Worm (Caenorhabditis elegans) whole organism, young adult: ENCODE results near the gene nstp-2.

ENCODE experiments used
- B0261.1 ChIP-seq: sonication (generic microtip); optimal IDR thresholded peaks from 2 replicates; lab custom pipeline; 2016; ENCODE audit warnings: mild to moderate bottlenecking, missing genetic modification characterization, moderate library complexity, missing compliant biosample characterization
- C06A6.2 ChIP-seq: fragments of 200-800 bp; sonication (Bioruptor generic); conservative IDR thresholded peaks from 2 replicates; pipeline ENCODE4 v1.3.6; 2022; ENCODE audit warnings: missing genetic modification characterization, missing compliant biosample characterization
- F22D6.2 ChIP-seq: sonication (generic microtip); optimal IDR thresholded peaks from 2 replicates; lab custom pipeline; 2016; ENCODE audit warnings: mild to moderate bottlenecking, missing genetic modification characterization, missing compliant biosample characterization
- F49E8.2 ChIP-seq: sonication (generic microtip); optimal IDR thresholded peaks from 3 replicates; lab custom pipeline; 2017; ENCODE audit warnings: missing genetic modification characterization, mild to moderate bottlenecking, missing compliant biosample characterization, antibody characterized with exemption, moderate library complexity; ENCODE audit not compliant: insufficient read depth
- F57C9.4 ChIP-seq: sonication (generic microtip); optimal IDR thresholded peaks from 2 replicates; lab custom pipeline; 2017; ENCODE audit warnings: mild to moderate bottlenecking, missing genetic modification characterization, missing compliant biosample characterization
- K12H6.12 ChIP-seq: fragments of 200-800 bp; sonication (Bioruptor generic); optimal IDR thresholded peaks from 2 replicates; lab custom pipeline; 2018; ENCODE audit warnings: mild to moderate bottlenecking, missing genetic modification characterization, missing compliant biosample characterization
- T26A5.8 ChIP-seq: sonication (generic microtip); optimal IDR thresholded peaks from 2 replicates; lab custom pipeline; 2016; ENCODE audit warnings: missing genetic modification characterization, missing compliant biosample characterization
- Y53F4B.3 ChIP-seq: fragments of 200-800 bp; sonication (Bioruptor generic); IDR thresholded peaks from 2 replicates; pipeline ENCODE4 v1.3.6; 2022; ENCODE audit warnings: missing genetic modification reagents, missing genetic modification characterization, missing compliant biosample characterization
- Y56A3A.18 ChIP-seq: fragments of 200-800 bp; sonication (Bioruptor generic); IDR thresholded peaks from 2 replicates; pipeline ENCODE4 v1.3.6; 2022; ENCODE audit warnings: missing genetic modification reagents, missing genetic modification characterization, missing compliant biosample characterization
- Y67H2A.10 ChIP-seq: fragments of 200-800 bp; sonication (Bioruptor generic); conservative IDR thresholded peaks from 2 replicates; pipeline ENCODE4 v1.3.6; 2022; ENCODE audit warnings: missing genetic modification reagents, missing genetic modification characterization, missing compliant biosample characterization
- ZK185.1 ChIP-seq: sonication (generic microtip); optimal IDR thresholded peaks from 2 replicates; lab custom pipeline; 2016; ENCODE audit warnings: mild to moderate bottlenecking, missing genetic modification characterization, missing compliant biosample characterization; ENCODE audit not compliant: poor library complexity, severe bottlenecking
- aptf-3 ChIP-seq: fragments of 200-800 bp; sonication (Bioruptor generic); IDR thresholded peaks from 2 replicates; pipeline ENCODE4 v1.3.6; 2022; ENCODE audit warnings: missing genetic modification characterization, missing compliant biosample characterization
- athp-1 ChIP-seq: sonication (generic microtip); optimal IDR thresholded peaks from 2 replicates; lab custom pipeline; 2017; ENCODE audit warnings: mild to moderate bottlenecking, missing genetic modification characterization, missing compliant biosample characterization
- attf-3 ChIP-seq: fragments of 200-800 bp; sonication (Bioruptor generic); conservative IDR thresholded peaks from 2 replicates; pipeline ENCODE4 v1.3.6; 2022; ENCODE audit warnings: missing genetic modification reagents, missing genetic modification characterization, missing compliant biosample characterization
- ceh-27 ChIP-seq: fragments of 200-800 bp; sonication (Bioruptor generic); optimal IDR thresholded peaks from 2 replicates; lab custom pipeline; 2018; ENCODE audit warnings: mild to moderate bottlenecking, missing genetic modification characterization, moderate library complexity, missing compliant biosample characterization
- ceh-58 ChIP-seq: fragments of 200-800 bp; sonication (Bioruptor generic); IDR thresholded peaks from 2 replicates; pipeline ENCODE4 v1.3.6; 2022; ENCODE audit warnings: missing genetic modification characterization, missing compliant biosample characterization
- ceh-79 ChIP-seq: sonication (generic microtip); optimal IDR thresholded peaks from 2 replicates; lab custom pipeline; 2017; ENCODE audit warnings: mild to moderate bottlenecking, missing genetic modification characterization, missing compliant biosample characterization
- ceh-91 ChIP-seq: fragments of 200-800 bp; sonication (Bioruptor generic); IDR thresholded peaks from 2 replicates; pipeline ENCODE4 v1.3.6; 2022; ENCODE audit warnings: missing genetic modification reagents, missing genetic modification characterization, missing compliant biosample characterization
- chd-7 ChIP-seq: sonication (generic microtip); optimal IDR thresholded peaks from 2 replicates; lab custom pipeline; 2016; ENCODE audit warnings: mild to moderate bottlenecking, missing genetic modification characterization, moderate library complexity, missing compliant biosample characterization
- egrh-3 ChIP-seq: fragments of 200-800 bp; sonication (Bioruptor generic); IDR thresholded peaks from 2 replicates; pipeline ENCODE4 v1.3.6; 2022; ENCODE audit warnings: missing genetic modification reagents, missing genetic modification characterization, missing compliant biosample characterization
- fkh-3 ChIP-seq: sonication (generic microtip); optimal IDR thresholded peaks from 2 replicates; lab custom pipeline; 2016; ENCODE audit warnings: mild to moderate bottlenecking, missing genetic modification characterization, missing compliant biosample characterization
- him-1 ChIP-seq: sonication (generic microtip); optimal IDR thresholded peaks from 2 replicates; lab custom pipeline; 2016; ENCODE audit warnings: missing genotype, missing genetic modification reagents, missing genetic modification characterization, missing compliant biosample characterization
- hlh-12 ChIP-seq: sonication (generic microtip); optimal IDR thresholded peaks from 2 replicates; lab custom pipeline; 2016; ENCODE audit warnings: missing genetic modification characterization, missing compliant biosample characterization
- hrde-1 ChIP-seq: sonication (generic microtip); optimal IDR thresholded peaks from 2 replicates; lab custom pipeline; 2016; ENCODE audit warnings: missing genetic modification characterization, mild to moderate bottlenecking, missing compliant biosample characterization, moderate library complexity, missing genotype, missing genetic modification reagents, borderline replicate concordance
- let-526 ChIP-seq: fragments of 200-800 bp; sonication (Bioruptor generic); IDR thresholded peaks from 2 replicates; pipeline ENCODE4 v1.3.6; 2022; ENCODE audit warnings: missing genetic modification reagents, missing genetic modification characterization, missing compliant biosample characterization
- lin-26 ChIP-seq: fragments of 200-800 bp; sonication (Bioruptor generic); IDR thresholded peaks from 2 replicates; pipeline ENCODE4 v1.3.6; 2022; ENCODE audit warnings: missing genetic modification reagents, missing genetic modification characterization, missing compliant biosample characterization
- lin-35 ChIP-seq, 3 experiments: fragments of 150-350 bp in 2 of 3; sonication (generic microtip) in 1 of 3; optimal IDR thresholded peaks; 2 replicates each; lab custom pipeline; 2014 to 2018; ENCODE audit warnings: missing biosample characterization in 3 of 3, missing genetic modification characterization in 3 of 3, missing genetic modification reagents in 3 of 3
- lin-54 ChIP-seq: fragments of 200-800 bp; sonication (Bioruptor generic); optimal IDR thresholded peaks from 2 replicates; lab custom pipeline; 2018; ENCODE audit warnings: mild to moderate bottlenecking, missing genetic modification characterization, missing compliant biosample characterization
- mel-28 ChIP-seq: sonication (generic microtip); optimal IDR thresholded peaks from 2 replicates; lab custom pipeline; 2016; ENCODE audit warnings: borderline replicate concordance, mild to moderate bottlenecking, missing genetic modification characterization, missing compliant biosample characterization
- mxl-1 ChIP-seq: sonication (generic microtip); optimal IDR thresholded peaks from 2 replicates; lab custom pipeline; 2016; ENCODE audit warnings: missing genetic modification characterization, missing compliant biosample characterization
- nfya-1 ChIP-seq: sonication (generic microtip); optimal IDR thresholded peaks from 2 replicates; lab custom pipeline; 2017; ENCODE audit warnings: antibody characterized with exemption, missing compliant biosample characterization, missing genetic modification characterization, borderline replicate concordance; ENCODE audit not compliant: insufficient read depth
- nfyb-1 ChIP-seq: fragments of 200-800 bp; sonication (Bioruptor generic); IDR thresholded peaks from 2 replicates; pipeline ENCODE4 v1.3.6; 2022; ENCODE audit warnings: missing genetic modification reagents, missing genetic modification characterization, missing compliant biosample characterization
- rpc-1 ChIP-seq, 2 experiments: fragments of 150-350 bp in 1 of 2; sonication (generic microtip) in 1 of 2; optimal IDR thresholded peaks; 2 replicates each; lab custom pipeline; 2014 to 2018; ENCODE audit warnings: missing biosample characterization in 1 of 2, missing genetic modification characterization in 1 of 2, missing genetic modification reagents in 1 of 2, missing genotype in 1 of 2
- snpc-1.3 ChIP-seq: sonication (generic microtip); optimal IDR thresholded peaks from 2 replicates; lab custom pipeline; 2017; ENCODE audit warnings: missing genetic modification characterization, mild to moderate bottlenecking, missing compliant biosample characterization, antibody characterized with exemption, moderate library complexity, missing genotype, missing genetic modification reagents; ENCODE audit not compliant: insufficient read depth
- snpc-4 ChIP-seq, 5 experiments: fragments of 150-350 bp in 1 of 5; sonication (generic microtip) in 4 of 5; optimal IDR thresholded peaks; 2 replicates each; lab custom pipeline; 2014 to 2018; ENCODE audit warnings: missing genetic modification characterization in 5 of 5, missing biosample characterization in 3 of 5, antibody characterized with exemption in 2 of 5, mild to moderate bottlenecking in 2 of 5, missing compliant biosample characterization in 2 of 5, missing genotype in 2 of 5, moderate library complexity in 2 of 5, missing genetic modification reagents in 1 of 5
- somi-1 ChIP-seq: fragments of 200-800 bp; sonication (Bioruptor generic); optimal IDR thresholded peaks from 2 replicates; lab custom pipeline; 2018; ENCODE audit warnings: mild to moderate bottlenecking, missing genetic modification characterization, missing compliant biosample characterization
- sptf-2 ChIP-seq: fragments of 200-800 bp; sonication (Bioruptor generic); optimal IDR thresholded peaks from 2 replicates; lab custom pipeline; 2018; ENCODE audit warnings: mild to moderate bottlenecking, missing genetic modification characterization, missing compliant biosample characterization
- tbp1 ChIP-seq: fragments of 200-800 bp; sonication (Bioruptor generic); optimal IDR thresholded peaks from 2 replicates; lab custom pipeline; 2018; ENCODE audit warnings: mild to moderate bottlenecking, missing genetic modification characterization, missing compliant biosample characterization
- unc-62 ChIP-seq: fragments of 150-350 bp; optimal IDR thresholded peaks from 2 replicates; lab custom pipeline; 2014; ENCODE audit warnings: missing biosample characterization, missing genetic modification reagents, missing genetic modification characterization
- zfh-2 ChIP-seq: fragments of 200-800 bp; sonication (Bioruptor generic); conservative IDR thresholded peaks from 2 replicates; pipeline ENCODE4 v1.3.6; 2022; ENCODE audit warnings: missing genetic modification reagents, missing genetic modification characterization, missing compliant biosample characterization
- ztf-26 ChIP-seq: sonication (generic microtip); optimal IDR thresholded peaks from 2 replicates; lab custom pipeline; 2017; ENCODE audit warnings: missing genetic modification characterization, missing compliant biosample characterization
- ztf-3 ChIP-seq: fragments of 200-800 bp; sonication (Bioruptor generic); optimal IDR thresholded peaks from 2 replicates; lab custom pipeline; 2018; ENCODE audit warnings: mild to moderate bottlenecking, missing genetic modification characterization, missing compliant biosample characterization
- ztf-6 ChIP-seq: fragments of 200-800 bp; sonication (Bioruptor generic); IDR thresholded peaks from 2 replicates; pipeline ENCODE4 v1.3.6; 2022; ENCODE audit warnings: missing genetic modification reagents, missing genetic modification characterization, missing compliant biosample characterization

nstp-2 gene

DNA sequence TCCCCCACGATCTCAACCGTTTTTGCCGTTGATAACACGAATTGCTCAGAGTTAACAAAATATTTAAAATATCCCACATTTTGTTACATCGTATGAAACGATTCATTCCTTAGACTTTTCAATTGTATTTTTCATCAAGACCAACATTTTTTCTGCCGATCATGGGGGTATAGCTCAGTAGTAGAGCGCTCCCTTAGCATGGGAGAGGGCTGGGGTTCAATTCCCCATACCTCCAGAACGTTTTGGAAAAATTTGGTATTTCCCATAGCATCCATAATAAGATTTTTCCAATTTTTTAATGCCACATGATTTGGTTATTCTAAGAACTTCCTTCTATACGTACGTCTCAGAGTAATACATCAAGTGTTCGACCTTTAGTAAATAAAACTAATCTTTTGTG, 43.9 kb downstream of the nstp-2 start:
- no peak for TF ChIP-seq ZK185.1 (tag; lab: Kevin White, UChicago)
- TF ChIP-seq let-526 (GFP tag; lab: Robert Waterston, UW) = no peak
- peak; percentile 73 for TF ChIP-seq tbp1 (GFP tag; lab: Kevin White, UChicago)
- TF ChIP-seq him-1 (tag; lab: Kevin White, UChicago) = peak; percentile 32
- TF ChIP-seq rpc-1 (optimal IDR thresholded peaks at IDR 0.05; lab: Kevin White, UChicago) = peak; percentile 33
- TF ChIP-seq rpc-1 (tag; optimal IDR thresholded peaks at IDR 0.05; lab: Kevin White, UChicago) = peak; percentile 76
- TF ChIP-seq ztf-3 (GFP tag; lab: Kevin White, UChicago) = no peak
- TF ChIP-seq Y56A3A.18 (GFP tag; lab: Robert Waterston, UW) = no peak
- no peak for TF ChIP-seq mxl-1 (tag; lab: Kevin White, UChicago)
- TF ChIP-seq zfh-2 (GFP tag; lab: Robert Waterston, UW) = no peak
- TF ChIP-seq aptf-3 (GFP tag; lab: Robert Waterston, UW) = no peak
- no peak for TF ChIP-seq snpc-4 (GFP tag; optimal IDR thresholded peaks at IDR 0.05; lab: Kevin White, UChicago)
- peak in 1 of 4 experiments; percentile 71 for TF ChIP-seq snpc-4 (tag; optimal IDR thresholded peaks at IDR 0.05; lab: Kevin White, UChicago)
- no peak for TF ChIP-seq ceh-58 (GFP tag; lab: Robert Waterston, UW)
- no peak for TF ChIP-seq lin-54
- TF ChIP-seq F22D6.2 (tag; lab: Kevin White, UChicago) = no peak
- no peak for TF ChIP-seq F57C9.4
- TF ChIP-seq unc-62 (GFP tag; lab: Kevin White, UChicago) = no peak
- peak; percentile 39 for TF ChIP-seq B0261.1 (tag; lab: Kevin White, UChicago)
- no peak for TF ChIP-seq ztf-6 (GFP tag; lab: Robert Waterston, UW)
- TF ChIP-seq, all 124 proteins: peak for 5

DNA sequence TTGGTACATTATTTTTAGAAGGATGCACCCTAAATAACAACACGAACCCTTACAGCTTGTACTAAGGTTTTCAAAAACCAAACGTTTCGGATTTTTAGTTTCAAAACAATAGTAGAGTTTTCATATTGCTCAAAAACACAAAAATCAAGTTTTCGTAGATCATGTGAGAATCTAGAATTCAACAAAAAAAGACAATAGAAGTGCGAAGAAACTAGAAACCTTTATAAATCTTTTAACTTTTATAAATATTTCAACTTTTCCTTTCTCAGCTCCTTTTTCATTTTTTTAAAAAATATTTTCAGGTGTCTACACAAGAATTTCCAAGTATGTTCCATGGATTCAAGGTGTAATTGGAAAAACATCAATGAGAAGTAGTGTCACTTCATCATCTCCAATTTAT, 45.6 kb downstream of the nstp-2 start, which contains the start of gene best-9:
Gene best-9, plus strand, starts transcription at position 301 of the 400 bp plus-strand sequence.
- no peak for TF ChIP-seq snpc-4 (GFP tag; optimal IDR thresholded peaks at IDR 0.05; lab: Kevin White, UChicago)
- TF ChIP-seq snpc-4 (tag; optimal IDR thresholded peaks at IDR 0.05; lab: Kevin White, UChicago) = no peak
- TF ChIP-seq ceh-91 (GFP tag; lab: Robert Waterston, UW) = no peak
- no peak for TF ChIP-seq F49E8.2 (tag; lab: Kevin White, UChicago)
- no peak for TF ChIP-seq lin-26 (GFP tag; lab: Robert Waterston, UW)
- no peak for TF ChIP-seq T26A5.8 (tag; lab: Kevin White, UChicago)
- no peak for TF ChIP-seq let-526 (GFP tag; lab: Robert Waterston, UW)
- no peak for TF ChIP-seq snpc-1.3 (tag; lab: Kevin White, UChicago)
- TF ChIP-seq rpc-1 (optimal IDR thresholded peaks at IDR 0.05; lab: Kevin White, UChicago) = no peak
- no peak for TF ChIP-seq rpc-1 (tag; optimal IDR thresholded peaks at IDR 0.05; lab: Kevin White, UChicago)
- no peak for TF ChIP-seq hrde-1
- no peak for TF ChIP-seq fkh-3 (tag; lab: Kevin White, UChicago)
- no peak for TF ChIP-seq chd-7
- no peak for TF ChIP-seq ceh-79 (tag; lab: Kevin White, UChicago)
- no peak for TF ChIP-seq athp-1
- no peak for TF ChIP-seq K12H6.12 (tag; lab: Kevin White, UChicago)
- TF ChIP-seq somi-1 (GFP tag; lab: Kevin White, UChicago) = no peak
- no peak for TF ChIP-seq ztf-26
- TF ChIP-seq ceh-58 (GFP tag; lab: Robert Waterston, UW) = no peak

DNA sequence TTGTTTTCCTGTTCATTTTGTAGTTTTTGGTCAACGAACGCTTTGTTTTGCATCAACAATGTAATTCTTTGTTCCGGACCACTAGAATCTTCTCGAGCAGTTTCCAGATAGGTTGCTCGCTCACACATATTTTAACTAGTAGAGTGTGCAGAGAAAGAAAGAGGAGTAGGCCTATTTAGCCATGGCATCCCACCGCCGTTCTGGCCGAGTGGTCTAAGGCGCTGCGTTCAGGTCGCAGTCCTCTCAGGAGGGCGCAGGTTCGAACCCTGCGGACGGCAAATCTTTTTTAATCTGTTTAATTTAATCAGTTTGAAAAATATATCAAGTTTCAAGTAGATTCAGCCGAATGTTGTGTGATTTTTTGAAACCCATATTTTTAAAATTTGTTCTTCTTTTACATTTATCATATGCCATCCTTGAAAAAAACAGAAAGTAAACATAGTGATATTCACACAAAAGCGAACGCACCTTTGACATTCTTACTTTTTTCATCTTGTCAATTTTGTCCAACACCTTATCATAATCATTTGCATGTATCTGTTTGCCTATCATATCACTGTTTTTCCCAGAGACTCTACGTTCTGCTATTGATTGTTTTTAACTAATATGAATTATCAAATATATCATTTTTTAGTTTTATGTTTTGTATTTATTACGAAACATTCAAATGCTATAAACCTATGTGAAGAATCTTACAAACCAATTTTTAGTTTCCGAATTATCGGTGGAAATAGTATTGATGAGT, 49.2 kb downstream of the nstp-2 start, which contains the start of gene try-3:
Gene try-3, plus strand, starts transcription at position 532 of the 745 bp plus-strand sequence.
- TF ChIP-seq hlh-12 (tag; lab: Kevin White, UChicago) = no peak
- peak; percentile 73 for TF ChIP-seq egrh-3
- peak; percentile 80 for TF ChIP-seq nfyb-1
- TF ChIP-seq ceh-27 (GFP tag; lab: Kevin White, UChicago) = peak; percentile 73
- no peak for TF ChIP-seq nfya-1
- TF ChIP-seq Y53F4B.3 = no peak
- peak; percentile 42 for TF ChIP-seq mel-28 (tag; lab: Kevin White, UChicago)
- TF ChIP-seq sptf-2 (GFP tag; lab: Kevin White, UChicago) = peak; percentile 61
- peak in 1 of 3 experiments; percentile 78 for TF ChIP-seq lin-35 (GFP tag; optimal IDR thresholded peaks at IDR 0.05; lab: Kevin White, UChicago)
- TF ChIP-seq Y67H2A.10 = no peak
- TF ChIP-seq F49E8.2 (tag; lab: Kevin White, UChicago) = peak; percentile 76
- no peak; the same call in 1 of the 2 replicates for TF ChIP-seq attf-3 (GFP tag; lab: Robert Waterston, UW)
- TF ChIP-seq C06A6.2 (GFP tag; lab: Robert Waterston, UW) = peak; percentile 55; the same call in 1 of the 2 replicates
- TF ChIP-seq B0261.1 (tag; lab: Kevin White, UChicago) = peak; percentile 89
